Fruit fly (Drosophila melanogaster) whole organism, prepupa: ENCODE measurements around the gene CG8861.

Source experiments
- CG11294 ChIP-seq: fragments of 200-800 bp; sonication (Bioruptor generic); IDR thresholded peaks from 2 replicates; pipeline ENCODE4 v1.3.6; 2022; ENCODE audit warnings: missing biosample characterization, missing genetic modification characterization
- CG15336 ChIP-seq: fragments of 200-800 bp; sonication (Bioruptor generic); IDR thresholded peaks from 2 replicates; pipeline ENCODE4 v1.3.6; 2022; ENCODE audit warnings: missing biosample characterization, missing genetic modification characterization
- CG6163 ChIP-seq: fragments of 200-800 bp; sonication (Bioruptor generic); IDR thresholded peaks from 3 replicates; pipeline ENCODE4 v1.3.6; 2022; ENCODE audit warnings: missing biosample characterization, missing genetic modification characterization
- eg ChIP-seq: fragments of 200-800 bp; sonication (Bioruptor generic); IDR thresholded peaks from 3 replicates; pipeline ENCODE4 v1.3.6; 2022; ENCODE audit warnings: missing biosample characterization, missing genetic modification characterization
- topi ChIP-seq: fragments of 200-800 bp; sonication (Bioruptor generic); optimal IDR thresholded peaks from 3 replicates; lab custom pipeline; 2016; ENCODE audit warnings: missing biosample characterization, missing genetic modification characterization

DNA sequence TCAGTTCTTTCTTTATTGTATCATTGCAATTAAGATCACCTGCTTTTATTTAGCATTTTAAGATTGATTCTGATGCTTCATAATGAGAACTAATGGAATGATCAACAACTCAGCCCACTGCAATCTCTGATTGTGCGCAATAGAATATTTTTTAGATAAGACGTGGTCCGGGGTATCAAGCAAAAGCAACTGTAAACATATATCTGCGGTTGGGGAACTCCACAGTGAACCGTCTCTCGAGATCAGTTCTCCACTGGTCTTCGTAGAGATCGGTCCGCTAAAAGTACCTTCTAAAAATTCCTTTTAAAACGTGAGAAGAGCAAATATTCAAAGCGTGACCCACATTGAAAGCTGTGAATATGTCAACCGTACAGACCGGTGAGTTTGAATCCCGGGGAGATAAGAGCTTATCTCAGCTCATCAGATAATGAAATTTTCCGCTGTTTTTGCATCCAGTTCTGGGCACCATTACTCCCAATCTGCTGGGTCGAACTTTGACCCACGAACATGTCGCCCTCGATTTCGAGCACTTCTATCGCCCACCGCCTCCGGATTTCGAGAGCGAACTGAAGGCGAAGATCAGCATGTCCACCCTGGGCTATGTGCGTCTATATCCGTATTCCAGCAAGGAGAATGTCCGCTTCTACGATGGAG lies 34.9 kb upstream of the CG8861 start, which contains the start of gene CG18473:
- TF ChIP-seq eg (GFP tag; lab: Robert Waterston, UW): no peak
- no peak for TF ChIP-seq topi (GFP tag; lab: Kevin White, UChicago)
- TF ChIP-seq CG6163: no peak
- no peak for TF ChIP-seq CG11294 (GFP tag; lab: Robert Waterston, UW)
- no peak for TF ChIP-seq CG15336 (GFP tag; lab: Robert Waterston, UW)
